Worm (Caenorhabditis elegans): ENCODE measurements around the gene eor-1.
A peak's percentile ranks its signal among the peaks of the same experiment; 100 is the strongest.

ce11 chrIV:4749155-4749554, 49.8 kb downstream of the eor-1 start:
- TF ChIP-seq F52B5.7 (tag; optimal IDR thresholded peaks at IDR 0.05) (no peak), zfh-2 (GFP tag; conservative IDR thresholded peaks at IDR 0.05) (peak; percentile 75), dpl-1 (GFP tag; optimal IDR thresholded peaks at IDR 0.05) (no peak), nhr-90 (tag; optimal IDR thresholded peaks at IDR 0.05) (no peak), lin-26 (GFP tag; IDR thresholded peaks at IDR 0.05) (no peak), Y79H2A.3 (GFP tag; conservative IDR thresholded peaks at IDR 0.05) (no peak)

Measured in whole organism, young adult.